Fruit fly (Drosophila melanogaster): Measurements from ENCODE around the gene CG6980.

Gene CG6980

dm6 chr3R:24810844-24811625 is 3.6 kb downstream of the CG6980 start (continued):
- TF ChIP-seq CG11456 (GFP tag; IDR thresholded peaks at IDR 0.05) (peak; percentile 92), CG2678 (tag; optimal IDR thresholded peaks at IDR 0.05) (peak; percentile 93), CG14965 (GFP tag; optimal IDR thresholded peaks at IDR 0.05; ENCODE audit: borderline replicate concordance) (no peak), CG1602 (GFP tag; optimal IDR thresholded peaks at IDR 0.05) (peak; percentile 70), CG31365 (tag; optimal IDR thresholded peaks at IDR 0.05) (peak; percentile 74), ab (GFP tag; optimal IDR thresholded peaks at IDR 0.05) (peak; percentile 78), Camta (GFP tag; optimal IDR thresholded peaks at IDR 0.05) (peak; percentile 78), CG17361 (GFP tag; IDR thresholded peaks at IDR 0.05) (peak; percentile 85), Six4 (GFP tag; optimal IDR thresholded peaks at IDR 0.05) (peak; percentile 75), Abd-B (GFP tag; optimal IDR thresholded peaks at IDR 0.05) (no peak), CG34224 (GFP tag; IDR thresholded peaks at IDR 0.05; ENCODE audit: partially characterized antibody) (no peak), ranshi (GFP tag; IDR thresholded peaks at IDR 0.05) (peak; percentile 90), CG18619 (GFP tag; optimal IDR thresholded peaks at IDR 0.05) (peak; percentile 86), nerfin-2 (GFP tag; IDR thresholded peaks at IDR 0.05; ENCODE audit: partially characterized antibody) (no peak), gem (tag; optimal IDR thresholded peaks at IDR 0.05) (peak; percentile 91), cg (GFP tag; optimal IDR thresholded peaks at IDR 0.05) (no peak), H2.0 (GFP tag; IDR thresholded peaks at IDR 0.05) (peak; percentile 88), grau (tag; optimal IDR thresholded peaks at IDR 0.05) (peak; percentile 91), amos (GFP tag; IDR thresholded peaks at IDR 0.05; ENCODE audit: partially characterized antibody) (no peak), crc (GFP tag; optimal IDR thresholded peaks at IDR 0.05) (peak; percentile 62), onecut (GFP tag; IDR thresholded peaks at IDR 0.05) (peak; percentile 73), dimm (GFP tag; IDR thresholded peaks at IDR 0.05) (peak; percentile 67), bsh (GFP tag; optimal IDR thresholded peaks at IDR 0.05) (peak; percentile 84 to 90), CG4424 (GFP tag; optimal IDR thresholded peaks at IDR 0.05) (peak; percentile 83), CG3726 (GFP tag; IDR thresholded peaks at IDR 0.05) (peak; percentile 53; the same call in 1 of the 3 replicates), Hand (GFP tag; optimal IDR thresholded peaks at IDR 0.05) (peak; percentile 81), dati (GFP tag; IDR thresholded peaks at IDR 0.05) (peak; percentile 65), CG11247 (GFP tag; IDR thresholded peaks at IDR 0.05) (peak; percentile 84), HLH4C (GFP tag; IDR thresholded peaks at IDR 0.05; ENCODE audit: partially characterized antibody) (no peak), peb (GFP tag; IDR thresholded peaks at IDR 0.05) (peak; percentile 75), CkIIα-i1 (GFP tag; IDR thresholded peaks at IDR 0.05) (0 out of 2 replicates have a peak, but pooled peaks have one; percentile 24), bigmax (GFP tag; optimal IDR thresholded peaks at IDR 0.05) (peak; percentile 17), prd (optimal IDR thresholded peaks at IDR 0.05) (no peak), prd (GFP tag; IDR thresholded peaks at IDR 0.05) (peak; percentile 86), cato (GFP tag; optimal IDR thresholded peaks at IDR 0.05; ENCODE audit: borderline replicate concordance) (peak; percentile 65), Dip2 (GFP tag; IDR thresholded peaks at IDR 0.05) (peak; percentile 47; the same call in 1 of the 2 replicates), Trl (optimal IDR thresholded peaks at IDR 0.05) (no peak), Trl (GFP tag; optimal IDR thresholded peaks at IDR 0.05) (peak; percentile 74), CG3163 (GFP tag; optimal IDR thresholded peaks at IDR 0.05) (peak; percentile 61), ham (GFP tag; IDR thresholded peaks at IDR 0.05) (no peak), TFAM (GFP tag; optimal IDR thresholded peaks at IDR 0.05) (peak; percentile 41), Dref (GFP tag; IDR thresholded peaks at IDR 0.05) (no peak), sens-2 (GFP tag; IDR thresholded peaks at IDR 0.05) (peak; percentile 71; the same call in 1 of the 2 replicates), CG9215 (GFP tag; IDR thresholded peaks at IDR 0.05) (peak; percentile 78), NK7.1 (GFP tag; optimal IDR thresholded peaks at IDR 0.05) (peak; percentile 67), unpg (GFP tag; optimal IDR thresholded peaks at IDR 0.05) (peak; percentile 90), CG12659 (GFP tag; optimal IDR thresholded peaks at IDR 0.05) (peak; percentile 92), CG3838 (GFP tag; optimal IDR thresholded peaks at IDR 0.05) (peak; percentile 42), gfzf (GFP tag; optimal IDR thresholded peaks at IDR 0.05) (no peak), Nf-YB (GFP tag; optimal IDR thresholded peaks at IDR 0.05) (peak; percentile 63)

All from whole organism, embryonic.